Worm (Caenorhabditis elegans): ENCODE results near the gene T01C8.2.
A peak's percentile ranks its signal among the peaks of the same experiment; 100 is the strongest.

T01C8.2 gene

ce11 chrX:16786021-16786488, at the start of gene T01C8.2:
Gene T01C8.2, plus strand, starts transcription at chrX:16786438.
- TF ChIP-seq T26A5.8 (tag; optimal IDR thresholded peaks at IDR 0.05) (no peak), ceh-27 (GFP tag; optimal IDR thresholded peaks at IDR 0.05) (peak; percentile 6), ztf-26 (tag; optimal IDR thresholded peaks at IDR 0.05) (peak; percentile 0)

ce11 chrX:16737478-16737877, 48.8 kb upstream of the T01C8.2 start:
- no peak for TF ChIP-seq rcor-1 (GFP tag; IDR thresholded peaks at IDR 0.05)

- TF ChIP-seq sea-2 (GFP tag; IDR thresholded peaks at IDR 0.05) (no peak), egrh-3 (GFP tag; IDR thresholded peaks at IDR 0.05) (no peak), somi-1 (GFP tag; optimal IDR thresholded peaks at IDR 0.05) (no peak), repo-1 (tag; optimal IDR thresholded peaks at IDR 0.05) (no peak), bed-2 (GFP tag; IDR thresholded peaks at IDR 0.05) (no peak), B0019.2 (GFP tag; conservative IDR thresholded peaks at IDR 0.05) (no peak), atf-7 (tag; optimal IDR thresholded peaks at IDR 0.05) (no peak), sptf-2 (GFP tag; optimal IDR thresholded peaks at IDR 0.05) (no peak), cebp-1 (GFP tag; IDR thresholded peaks at IDR 0.05) (no peak), cebp-1 (tag; optimal IDR thresholded peaks at IDR 0.05) (no peak), F37B4.10 (GFP tag; IDR thresholded peaks at IDR 0.05) (no peak), mxl-1 (tag; optimal IDR thresholded peaks at IDR 0.05) (no peak), ztf-3 (GFP tag; optimal IDR thresholded peaks at IDR 0.05) (no peak), mcd-1 (GFP tag; IDR thresholded peaks at IDR 0.05) (no peak), attf-3 (GFP tag; conservative IDR thresholded peaks at IDR 0.05) (no peak)
These were observed 41.3 kb upstream of the T01C8.2 start, which contains the start of gene C10E2.2 for ce11 chrX:16744940-16745339. Gene C10E2.2, plus strand, starts transcription at chrX:16745240.

- TF ChIP-seq pha-4 (tag; optimal IDR thresholded peaks at IDR 0.05) (no peak), lsl-1 (GFP tag; optimal IDR thresholded peaks at IDR 0.05) (no peak), rpc-1 (optimal IDR thresholded peaks at IDR 0.05) (no peak), rpc-1 (tag; optimal IDR thresholded peaks at IDR 0.05) (no peak), hlh-26 (GFP tag; conservative IDR thresholded peaks at IDR 0.05) (no peak)
These were observed 34.0 kb upstream of the T01C8.2 start for ce11 chrX:16752196-16752595.

- TF ChIP-seq aptf-2 (GFP tag; conservative IDR thresholded peaks at IDR 0.05), result no peak
- TF ChIP-seq gei-17 (GFP tag; optimal IDR thresholded peaks at IDR 0.05), result no peak
- TF ChIP-seq dpl-1 (GFP tag; optimal IDR thresholded peaks at IDR 0.05), result no peak
- TF ChIP-seq nhr-80 (tag; optimal IDR thresholded peaks at IDR 0.05), result no peak
- TF ChIP-seq ZK185.1 (tag; optimal IDR thresholded peaks at IDR 0.05; ENCODE audit: poor library complexity, severe bottlenecking), result no peak
- TF ChIP-seq K12H6.12 (tag; optimal IDR thresholded peaks at IDR 0.05), result no peak
These were observed 31.8 kb upstream of the T01C8.2 start, which contains the start of gene C10E2.5 for ce11 chrX:16754474-16754873. Gene C10E2.5, minus strand, starts transcription at chrX:16754574.

- TF ChIP-seq ets-4 (GFP tag; optimal IDR thresholded peaks at IDR 0.05) (no peak), rpc-1 (optimal IDR thresholded peaks at IDR 0.05) (no peak), rpc-1 (tag; optimal IDR thresholded peaks at IDR 0.05) (no peak), K11D2.4 (GFP tag; IDR thresholded peaks at IDR 0.05) (no peak), egrh-3 (GFP tag; IDR thresholded peaks at IDR 0.05) (no peak), mxl-1 (tag; optimal IDR thresholded peaks at IDR 0.05) (no peak), dpl-1 (GFP tag; optimal IDR thresholded peaks at IDR 0.05) (no peak), hlh-12 (tag; optimal IDR thresholded peaks at IDR 0.05) (no peak), nhr-179 (tag; optimal IDR thresholded peaks at IDR 0.05) (no peak), ceh-91 (GFP tag; IDR thresholded peaks at IDR 0.05) (no peak), him-1 (tag; optimal IDR thresholded peaks at IDR 0.05) (no peak), efl-1 (GFP tag; optimal IDR thresholded peaks at IDR 0.05) (no peak), ztf-22 (GFP tag; optimal IDR thresholded peaks at IDR 0.05) (no peak), repo-1 (tag; optimal IDR thresholded peaks at IDR 0.05) (no peak), lsl-1 (GFP tag; optimal IDR thresholded peaks at IDR 0.05) (no peak), bed-1 (GFP tag; IDR thresholded peaks at IDR 0.05) (no peak)
These were observed 23.7 kb upstream of the T01C8.2 start, which contains the start of gene C10E2.1 for ce11 chrX:16762529-16762928. Gene C10E2.1, plus strand, starts transcription at chrX:16762829.
